Fruit fly (Drosophila melanogaster) whole organism, embryonic: ENCODE measurements around the gene CG32448.

Source experiments
- Antp ChIP-seq: fragments of 200-800 bp; sonication (Bioruptor generic); optimal IDR thresholded peaks from 3 replicates; lab custom pipeline; 2016; ENCODE audit warnings: missing biosample characterization, missing genetic modification characterization
- Atf-2 ChIP-seq: fragments of 200-800 bp; sonication (Bioruptor generic); optimal IDR thresholded peaks from 2 replicates; lab custom pipeline; 2016; ENCODE audit warnings: missing biosample characterization, missing genetic modification characterization
- Bgb ChIP-seq: fragments of 200-800 bp; sonication (Bioruptor generic); IDR thresholded peaks from 2 replicates; pipeline ENCODE4 v1.3.6; 2022; ENCODE audit warnings: missing biosample characterization, missing genetic modification characterization; ENCODE audit not compliant: partially characterized antibody
- CG10565 ChIP-seq: fragments of 200-800 bp; sonication (Bioruptor generic); optimal IDR thresholded peaks from 3 replicates; lab custom pipeline; 2016; ENCODE audit warnings: missing biosample characterization, mild to moderate bottlenecking, missing genetic modification characterization
- CG12299 ChIP-seq: fragments of 200-800 bp; sonication (Bioruptor generic); optimal IDR thresholded peaks from 2 replicates; lab custom pipeline; 2018; ENCODE audit warnings: missing biosample characterization, mild to moderate bottlenecking, missing genetic modification characterization
- CG12659 ChIP-seq: fragments of 200-800 bp; sonication (Bioruptor generic); optimal IDR thresholded peaks from 3 replicates; lab custom pipeline; 2017; ENCODE audit warnings: mild to moderate bottlenecking, missing biosample characterization, missing genetic modification reagents, missing genetic modification characterization
- CG13123 ChIP-seq: fragments of 200-800 bp; sonication (Bioruptor generic); optimal IDR thresholded peaks from 2 replicates; lab custom pipeline; 2016; ENCODE audit warnings: missing biosample characterization, missing genetic modification characterization
- CG13894 ChIP-seq: fragments of 200-800 bp; sonication (Bioruptor generic); optimal IDR thresholded peaks from 3 replicates; lab custom pipeline; 2018; ENCODE audit warnings: missing biosample characterization, mild to moderate bottlenecking, missing genetic modification characterization, moderate library complexity
- CG15696 ChIP-seq: fragments of 200-800 bp; sonication (Bioruptor generic); optimal IDR thresholded peaks from 2 replicates; lab custom pipeline; 2019; ENCODE audit warnings: missing biosample characterization, mild to moderate bottlenecking, missing genetic modification characterization, moderate library complexity
- CG16779 ChIP-seq: fragments of 200-800 bp; sonication (Bioruptor generic); IDR thresholded peaks from 2 replicates; pipeline ENCODE4 v1.3.6; 2022; ENCODE audit warnings: missing biosample characterization, missing genetic modification characterization
- CG17359 ChIP-seq: fragments of 200-800 bp; sonication (Bioruptor generic); optimal IDR thresholded peaks from 3 replicates; lab custom pipeline; 2018; ENCODE audit warnings: missing biosample characterization, mild to moderate bottlenecking, missing genetic modification characterization, moderate library complexity
- CG17912 ChIP-seq: fragments of 200-800 bp; sonication (Bioruptor generic); optimal IDR thresholded peaks from 2 replicates; lab custom pipeline; 2018; ENCODE audit warnings: missing biosample characterization, mild to moderate bottlenecking, missing genetic modification characterization
- CG3065 ChIP-seq: fragments of 200-800 bp; sonication (Bioruptor generic); optimal IDR thresholded peaks from 2 replicates; lab custom pipeline; 2016; ENCODE audit warnings: missing biosample characterization, missing genetic modification characterization
- CG3847 ChIP-seq: fragments of 200-800 bp; sonication (Bioruptor generic); IDR thresholded peaks from 2 replicates; pipeline ENCODE4 v1.3.6; 2022; ENCODE audit warnings: missing biosample characterization, missing genetic modification characterization
- CG42726 ChIP-seq: fragments of 200-800 bp; sonication (Bioruptor generic); IDR thresholded peaks from 2 replicates; pipeline ENCODE4 v1.3.6; 2022; ENCODE audit warnings: missing biosample characterization, missing genetic modification characterization; ENCODE audit not compliant: partially characterized antibody
- CG4424 ChIP-seq: fragments of 200-800 bp; sonication (Bioruptor generic); optimal IDR thresholded peaks from 3 replicates; lab custom pipeline; 2016; ENCODE audit warnings: missing biosample characterization, missing genetic modification characterization
- CG4617 ChIP-seq: fragments of 200-800 bp; sonication (Bioruptor generic); optimal IDR thresholded peaks from 3 replicates; lab custom pipeline; 2016; ENCODE audit warnings: missing biosample characterization, missing genetic modification characterization, borderline replicate concordance
- CG4707 ChIP-seq: fragments of 200-800 bp; sonication (Bioruptor generic); optimal IDR thresholded peaks from 2 replicates; lab custom pipeline; 2018; ENCODE audit warnings: missing biosample characterization, mild to moderate bottlenecking, missing genetic modification characterization, moderate library complexity
- CG4854 ChIP-seq: fragments of 200-800 bp; sonication (Bioruptor generic); optimal IDR thresholded peaks from 2 replicates; lab custom pipeline; 2016; ENCODE audit warnings: missing biosample characterization, missing genetic modification characterization, inconsistent platforms
- CG7556 ChIP-seq: fragments of 200-800 bp; sonication (Bioruptor generic); optimal IDR thresholded peaks from 2 replicates; lab custom pipeline; 2017; ENCODE audit warnings: missing biosample characterization, mild to moderate bottlenecking, missing genetic modification characterization
- CG8281 ChIP-seq: fragments of 200-800 bp; sonication (Bioruptor generic); optimal IDR thresholded peaks from 2 replicates; lab custom pipeline; 2018; ENCODE audit warnings: missing biosample characterization, mild to moderate bottlenecking, missing genetic modification characterization, moderate library complexity
- CG8924 ChIP-seq: fragments of 200-800 bp; optimal IDR thresholded peaks from 3 replicates; lab custom pipeline; 2019; ENCODE audit warnings: missing biosample characterization, mild to moderate bottlenecking, missing genetic modification characterization, moderate library complexity
- CG9215 ChIP-seq: fragments of 200-800 bp; sonication (Bioruptor generic); IDR thresholded peaks from 2 replicates; pipeline ENCODE4 v1.3.6; 2022; ENCODE audit warnings: missing biosample characterization, missing genetic modification characterization
- CG9609 ChIP-seq: fragments of 200-800 bp; sonication (Bioruptor generic); optimal IDR thresholded peaks from 3 replicates; lab custom pipeline; 2016; ENCODE audit warnings: missing biosample characterization, missing genetic modification characterization
- Chrac-16 ChIP-seq: fragments of 200-800 bp; sonication (Bioruptor generic); optimal IDR thresholded peaks from 3 replicates; lab custom pipeline; 2016; ENCODE audit warnings: missing biosample characterization, missing genetic modification characterization
- CrebB ChIP-seq: fragments of 200-800 bp; sonication (Bioruptor generic); optimal IDR thresholded peaks from 3 replicates; lab custom pipeline; 2018; ENCODE audit warnings: missing biosample characterization, mild to moderate bottlenecking, missing genetic modification characterization
- Gug ChIP-seq: fragments of 200-800 bp; sonication (Bioruptor generic); IDR thresholded peaks from 4 replicates; pipeline ENCODE4 v1.3.6; 2022; ENCODE audit warnings: missing biosample characterization, missing genetic modification characterization
- HLH54F ChIP-seq: fragments of 200-800 bp; sonication (Bioruptor generic); optimal IDR thresholded peaks from 3 replicates; lab custom pipeline; 2016; ENCODE audit warnings: missing biosample characterization, missing genetic modification characterization
- Hr51 ChIP-seq, 2 experiments: fragments of 200-800 bp; sonication (Bioruptor generic); optimal IDR thresholded peaks; 2 replicates in 1 of 2; 3 replicates in 1 of 2; lab custom pipeline; 2016 to 2018; ENCODE audit warnings: missing biosample characterization in 2 of 2, missing genetic modification characterization in 2 of 2, mild to moderate bottlenecking in 1 of 2, moderate library complexity in 1 of 2
- Hsf ChIP-seq: fragments of 200-800 bp; sonication (Bioruptor generic); optimal IDR thresholded peaks from 3 replicates; lab custom pipeline; 2016; ENCODE audit warnings: missing biosample characterization, missing genetic modification characterization
- Lhr ChIP-seq: fragments of 200-800 bp; sonication (Bioruptor generic); optimal IDR thresholded peaks from 3 replicates; lab custom pipeline; 2017; ENCODE audit warnings: mild to moderate bottlenecking, missing biosample characterization, missing genetic modification reagents, missing genetic modification characterization
- Mrtf ChIP-seq: fragments of 200-800 bp; sonication (Bioruptor generic); IDR thresholded peaks from 3 replicates; pipeline ENCODE4 v1.3.6; 2022; ENCODE audit warnings: missing biosample characterization, missing genetic modification characterization
- NC2β ChIP-seq: fragments of 200-800 bp; sonication (Bioruptor generic); optimal IDR thresholded peaks from 2 replicates; lab custom pipeline; 2016; ENCODE audit warnings: missing biosample characterization, missing genetic modification characterization
- Nf-YC ChIP-seq: fragments of 200-800 bp; optimal IDR thresholded peaks from 3 replicates; lab custom pipeline; 2019; ENCODE audit warnings: missing biosample characterization, mild to moderate bottlenecking, missing genetic modification characterization, moderate library complexity
- NfI ChIP-seq: fragments of 200-800 bp; sonication (Bioruptor generic); optimal IDR thresholded peaks from 3 replicates; lab custom pipeline; 2018; ENCODE audit warnings: missing biosample characterization, mild to moderate bottlenecking, missing genetic modification characterization, moderate library complexity
- Oaz ChIP-seq: fragments of 200-800 bp; sonication (Bioruptor generic); IDR thresholded peaks from 2 replicates; pipeline ENCODE4 v1.3.6; 2022; ENCODE audit warnings: missing biosample characterization, missing genetic modification characterization
- Opbp ChIP-seq: fragments of 200-800 bp; sonication (Bioruptor generic); IDR thresholded peaks from 3 replicates; pipeline ENCODE4 v1.3.6; 2022; ENCODE audit warnings: missing biosample characterization, missing genetic modification characterization; ENCODE audit not compliant: partially characterized antibody
- Pdp1 ChIP-seq, 2 experiments: fragments of 200-800 bp; sonication (Bioruptor generic); optimal IDR thresholded peaks; 3 replicates each; lab custom pipeline; 2016; ENCODE audit warnings: missing biosample characterization in 2 of 2, missing genetic modification characterization in 2 of 2, mild to moderate bottlenecking in 1 of 2, moderate library complexity in 1 of 2
- Sin3A ChIP-seq: fragments of >200 bp; optimal IDR thresholded peaks from 2 replicates; lab custom pipeline; 2018
- cas ChIP-seq: fragments of 200-800 bp; sonication (Bioruptor generic); IDR thresholded peaks from 2 replicates; pipeline ENCODE4 v1.3.6; 2022; ENCODE audit warnings: missing biosample characterization, missing genetic modification characterization
- dan ChIP-seq: fragments of 200-800 bp; sonication (Bioruptor generic); IDR thresholded peaks from 2 replicates; pipeline ENCODE4 v1.3.6; 2022; ENCODE audit warnings: missing biosample characterization, missing genetic modification characterization
- dimm ChIP-seq: fragments of 200-800 bp; sonication (Bioruptor generic); IDR thresholded peaks from 2 replicates; pipeline ENCODE4 v1.3.6; 2022; ENCODE audit warnings: missing biosample characterization, missing genetic modification characterization
- oc ChIP-seq: fragments of 200-800 bp; sonication (Bioruptor generic); optimal IDR thresholded peaks from 2 replicates; lab custom pipeline; 2018; ENCODE audit warnings: missing biosample characterization, mild to moderate bottlenecking, missing genetic modification characterization, moderate library complexity
- org-1 ChIP-seq: fragments of 200-800 bp; sonication (Bioruptor generic); optimal IDR thresholded peaks from 2 replicates; lab custom pipeline; 2017; ENCODE audit warnings: missing biosample characterization, missing genetic modification characterization
- pho ChIP-seq: fragments of 200-800 bp; sonication (Bioruptor generic); optimal IDR thresholded peaks from 2 replicates; lab custom pipeline; 2016; ENCODE audit warnings: missing biosample characterization, missing genetic modification characterization
- stwl ChIP-seq: fragments of 200-800 bp; sonication (Bioruptor generic); optimal IDR thresholded peaks from 3 replicates; lab custom pipeline; 2018; ENCODE audit warnings: missing biosample characterization, mild to moderate bottlenecking, missing genetic modification characterization, moderate library complexity
- tll ChIP-seq, 2 experiments: fragments of 200-800 bp in 1 of 2; fragments of >200 bp in 1 of 2; sonication (Bioruptor generic) in 1 of 2; optimal IDR thresholded peaks; 2 replicates each; lab custom pipeline; 2017 to 2019; ENCODE audit warnings: missing biosample characterization in 2 of 2, missing genetic modification characterization in 2 of 2, mild to moderate bottlenecking in 1 of 2, moderate library complexity in 1 of 2
- yki ChIP-seq: fragments of >200 bp; optimal IDR thresholded peaks from 3 replicates; lab custom pipeline; 2018

Gene CG32448

dm6 chr3L:21832203-21833160, 4.2 kb upstream of the CG32448 start, which contains the start of the genes CG7148 and Nopp140 (continued):
- TF ChIP-seq CG8281 (tag; lab: Kevin White, UChicago) = peak; percentile 13
- TF ChIP-seq CG8924 (tag; lab: Kevin White, UChicago) = peak; percentile 79
- peak; percentile 76 for TF ChIP-seq CG9609 (GFP tag; lab: Kevin White, UChicago)
- TF ChIP-seq HLH54F (GFP tag; lab: Kevin White, UChicago) = peak; percentile 77
- TF ChIP-seq CG17359 (tag; lab: Kevin White, UChicago) = peak; percentile 71
- TF ChIP-seq tll (GFP tag; optimal IDR thresholded peaks at IDR 0.05; lab: Kevin White, UChicago) = no peak
- no peak for TF ChIP-seq CG10565
- TF ChIP-seq Atf-2 (GFP tag; lab: Kevin White, UChicago) = no peak
- TF ChIP-seq Chrac-16 = peak; percentile 60
- peak; percentile 33; the same call in 1 of the 2 replicates for TF ChIP-seq Bgb (GFP tag; lab: Robert Waterston, UW)
- peak; percentile 71 for TF ChIP-seq pho (GFP tag; lab: Kevin White, UChicago)
- TF ChIP-seq Gug (GFP tag; lab: Robert Waterston, UW) = peak; percentile 68; the same call in 3 of the 4 replicates
- peak; percentile 72 for TF ChIP-seq CG13894 (tag; lab: Kevin White, UChicago)
- no peak for TF ChIP-seq oc (tag; lab: Kevin White, UChicago)
- TF ChIP-seq yki (lab: Kevin White, UChicago) = no peak
- peak; percentile 35; the same call in 1 of the 2 replicates for TF ChIP-seq CG9215 (GFP tag; lab: Robert Waterston, UW)
- TF ChIP-seq Opbp = 0 out of 3 replicates have a peak, but pooled peaks have one; percentile 5
- TF ChIP-seq CG12659 (GFP tag; lab: Kevin White, UChicago) = peak; percentile 78
- TF ChIP-seq CG12299 (tag; lab: Kevin White, UChicago) = no peak
- peak; percentile 75 for TF ChIP-seq cas (GFP tag; lab: Robert Waterston, UW)
- peak; percentile 91 for TF ChIP-seq CG3847 (GFP tag; lab: Robert Waterston, UW)
- no peak for TF ChIP-seq org-1 (GFP tag; lab: Kevin White, UChicago)
- peak; percentile 59 for TF ChIP-seq Nf-YC
- TF ChIP-seq dan = no peak
- TF ChIP-seq CG4707 = peak; percentile 16
- TF ChIP-seq Hsf = peak; percentile 66
- peak; percentile 78 for TF ChIP-seq CG17912 (GFP tag; lab: Kevin White, UChicago)
- peak; percentile 75 for TF ChIP-seq CG4617 (GFP tag; lab: Kevin White, UChicago)
- TF ChIP-seq CG15696 = peak; percentile 36
- TF ChIP-seq NC2β = peak; percentile 37
- TF ChIP-seq NfI (GFP tag; lab: Kevin White, UChicago) = peak; percentile 81
- TF ChIP-seq CG4424 = peak; percentile 52
- TF ChIP-seq CG3065 (GFP tag; lab: Kevin White, UChicago) = peak; percentile 28
- peak; percentile 77 for TF ChIP-seq CG16779 (GFP tag; lab: Robert Waterston, UW)
- TF ChIP-seq dimm (GFP tag; lab: Robert Waterston, UW) = no peak
- peak; percentile 9 for TF ChIP-seq CG13123 (GFP tag; lab: Kevin White, UChicago)
- TF ChIP-seq Mrtf = peak; percentile 40; the same call in 1 of the 3 replicates
- peak; percentile 35; the same call in 1 of the 2 replicates for TF ChIP-seq CG42726 (GFP tag; lab: Robert Waterston, UW)
- TF ChIP-seq CG7556 (GFP tag; lab: Kevin White, UChicago) = no peak
- TF ChIP-seq Antp = peak; percentile 75
- TF ChIP-seq Hr51 (GFP tag; optimal IDR thresholded peaks at IDR 0.05; lab: Kevin White, UChicago) = peak; percentile 52 to 59
- TF ChIP-seq Lhr (GFP tag; lab: Kevin White, UChicago) = peak; percentile 32
- no peak for TF ChIP-seq Oaz (GFP tag; lab: Robert Waterston, UW)
- peak; percentile 72 for TF ChIP-seq stwl (tag; lab: Kevin White, UChicago)
- peak; percentile 47 for TF ChIP-seq Sin3A (lab: Kevin White, UChicago)
- peak; percentile 47 for TF ChIP-seq CrebB (tag; lab: Kevin White, UChicago)
- TF ChIP-seq CG4854 = peak; percentile 46
- peak; percentile 38 to 62 for TF ChIP-seq Pdp1 (GFP tag; optimal IDR thresholded peaks at IDR 0.05; lab: Kevin White, UChicago)
